Fruit fly (Drosophila melanogaster): ENCODE measurements around the gene Hsp22.

The Hsp22 gene

dm6 chr3L:9335711-9336110 lies 37.0 kb upstream of the Hsp22 start (continued):
- peak; percentile 29 for TF ChIP-seq CG6808 (GFP tag; optimal IDR thresholded peaks at IDR 0.05)
- no peak for TF ChIP-seq lz (GFP tag; optimal IDR thresholded peaks at IDR 0.05)
- TF ChIP-seq CG34406 (GFP tag; optimal IDR thresholded peaks at IDR 0.05), result no peak
- TF ChIP-seq salr (GFP tag; optimal IDR thresholded peaks at IDR 0.05), result no peak
- peak; percentile 8 to 60 for TF ChIP-seq ss (GFP tag; optimal IDR thresholded peaks at IDR 0.05)
- TF ChIP-seq CG11762 (GFP tag; optimal IDR thresholded peaks at IDR 0.05; ENCODE audit: insufficient read depth), result no peak
- TF ChIP-seq CG8119 (GFP tag; IDR thresholded peaks at IDR 0.05), result peak; percentile 38; the same call in 1 of the 3 replicates
- TF ChIP-seq Lpt (GFP tag; optimal IDR thresholded peaks at IDR 0.05), result peak; percentile 64
- TF ChIP-seq achi (GFP tag; optimal IDR thresholded peaks at IDR 0.05), result no peak
- peak; percentile 80 for TF ChIP-seq svp (GFP tag)
- peak; percentile 21 for TF ChIP-seq vri (GFP tag; optimal IDR thresholded peaks at IDR 0.05)
- TF ChIP-seq Eip93F (GFP tag; optimal IDR thresholded peaks at IDR 0.05), result no peak
- TF ChIP-seq Hr4 (GFP tag; optimal IDR thresholded peaks at IDR 0.05), result no peak
- TF ChIP-seq Blimp-1 (GFP tag; optimal IDR thresholded peaks at IDR 0.05), result peak; percentile 30
- no peak for TF ChIP-seq dac (GFP tag; optimal IDR thresholded peaks at IDR 0.05)
- no peak for TF ChIP-seq CG10631 (GFP tag; optimal IDR thresholded peaks at IDR 0.05)
- no peak for TF ChIP-seq Hr39 (GFP tag; optimal IDR thresholded peaks at IDR 0.05)
- TF ChIP-seq CG8319 (GFP tag; optimal IDR thresholded peaks at IDR 0.05), result no peak

- TF ChIP-seq fd59A (GFP tag; optimal IDR thresholded peaks at IDR 0.05) (no peak), CG31627 (GFP tag; optimal IDR thresholded peaks at IDR 0.05) (no peak), Eip75B (GFP tag; optimal IDR thresholded peaks at IDR 0.05) (no peak), CG15336 (GFP tag; IDR thresholded peaks at IDR 0.05) (0 out of 2 replicates have a peak, but pooled peaks have one; percentile 20), CG11294 (GFP tag; IDR thresholded peaks at IDR 0.05) (no peak), CG6854 (GFP tag; optimal IDR thresholded peaks at IDR 0.05) (no peak), Smox (GFP tag; optimal IDR thresholded peaks at IDR 0.05) (no peak), CG34406 (GFP tag; optimal IDR thresholded peaks at IDR 0.05) (no peak), CG6792 (GFP tag; optimal IDR thresholded peaks at IDR 0.05) (no peak), net (GFP tag; optimal IDR thresholded peaks at IDR 0.05) (no peak), svp (GFP tag) (peak; percentile 72), CG7368 (GFP tag; optimal IDR thresholded peaks at IDR 0.05) (no peak), pdm3 (GFP tag; optimal IDR thresholded peaks at IDR 0.05) (no peak), cyc (GFP tag; optimal IDR thresholded peaks at IDR 0.05) (no peak), dsx (GFP tag; optimal IDR thresholded peaks at IDR 0.05; ENCODE audit: poor library complexity, severe bottlenecking) (peak; percentile 6), CG11902 (GFP tag; optimal IDR thresholded peaks at IDR 0.05) (no peak), vri (GFP tag; optimal IDR thresholded peaks at IDR 0.05) (no peak), CG8632 (GFP tag; optimal IDR thresholded peaks at IDR 0.05) (no peak), ss (GFP tag; optimal IDR thresholded peaks at IDR 0.05) (peak in 1 of 2 experiments; percentile 42), Blimp-1 (GFP tag; optimal IDR thresholded peaks at IDR 0.05) (no peak), CG4318 (GFP tag; optimal IDR thresholded peaks at IDR 0.05) (no peak), Eip78C (GFP tag) (no peak), CG3032 (tag; optimal IDR thresholded peaks at IDR 0.05) (no peak), spab (GFP tag; optimal IDR thresholded peaks at IDR 0.05) (no peak), dac (GFP tag; optimal IDR thresholded peaks at IDR 0.05) (no peak), Sox102F (GFP tag; optimal IDR thresholded peaks at IDR 0.05) (peak; percentile 5), CG3919 (GFP tag; optimal IDR thresholded peaks at IDR 0.05) (no peak), CG8119 (GFP tag; IDR thresholded peaks at IDR 0.05) (no peak), Ets96B (tag; optimal IDR thresholded peaks at IDR 0.05) (no peak), CG9139 (GFP tag; optimal IDR thresholded peaks at IDR 0.05) (peak; percentile 38), CG16779 (tag; optimal IDR thresholded peaks at IDR 0.05) (peak; percentile 16), fd85E (GFP tag; optimal IDR thresholded peaks at IDR 0.05) (no peak), CG11762 (GFP tag; optimal IDR thresholded peaks at IDR 0.05; ENCODE audit: insufficient read depth) (no peak), Gug (GFP tag; IDR thresholded peaks at IDR 0.05) (no peak), CG8319 (GFP tag; optimal IDR thresholded peaks at IDR 0.05) (no peak), CG1621 (tag; optimal IDR thresholded peaks at IDR 0.05) (no peak), CG6808 (GFP tag; optimal IDR thresholded peaks at IDR 0.05) (no peak), CG6163 (GFP tag; IDR thresholded peaks at IDR 0.05) (0 out of 3 replicates have a peak, but pooled peaks have one; percentile 37), Ets21C (GFP tag; optimal IDR thresholded peaks at IDR 0.05) (no peak), CG32006 (GFP tag; optimal IDR thresholded peaks at IDR 0.05) (no peak), OdsH (GFP tag; optimal IDR thresholded peaks at IDR 0.05) (no peak)
Measured at dm6 chr3L:9337942-9338468, 34.7 kb upstream of the Hsp22 start.
